Worm (Caenorhabditis elegans): ENCODE measurements around the gene K07F5.16.

K07F5.16 gene

DNA sequence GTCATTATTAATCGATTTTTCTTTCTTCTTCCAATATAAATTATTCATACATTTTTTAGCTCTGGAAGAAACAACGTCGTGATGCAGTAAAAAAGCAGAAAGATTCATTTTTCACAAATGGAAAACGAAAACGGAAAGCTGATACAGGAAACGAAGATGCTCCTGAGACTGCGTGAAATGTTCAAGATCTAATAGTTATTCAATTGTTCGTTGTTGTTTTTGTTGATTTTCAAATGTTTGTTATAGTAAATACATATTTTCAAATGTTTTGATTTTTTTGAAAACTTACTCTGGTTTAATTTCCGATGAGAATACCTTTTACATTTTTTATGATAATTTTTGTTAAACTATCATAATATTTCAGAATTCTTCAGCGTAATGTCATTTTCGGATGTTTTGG, at the start of gene K07F5.16:
Gene K07F5.16 (plus strand): TSS at position 301 of the 400 bp plus-strand sequence.
- TF ChIP-seq mls-2 (tag; optimal IDR thresholded peaks at IDR 0.05), result no peak
- TF ChIP-seq hlh-1 (tag; optimal IDR thresholded peaks at IDR 0.05), result no peak
- no peak for TF ChIP-seq zip-8 (tag; optimal IDR thresholded peaks at IDR 0.05)
- TF ChIP-seq mep-1 (tag; optimal IDR thresholded peaks at IDR 0.05), result no peak
- TF ChIP-seq lsy-2 (tag; optimal IDR thresholded peaks at IDR 0.05), result no peak
- no peak for TF ChIP-seq unc-120 (tag; optimal IDR thresholded peaks at IDR 0.05; ENCODE audit: poor library complexity, severe bottlenecking)
- TF ChIP-seq nhr-12 (tag; optimal IDR thresholded peaks at IDR 0.05), result no peak
- no peak for TF ChIP-seq nhr-2 (tag; optimal IDR thresholded peaks at IDR 0.05)
- TF ChIP-seq drap-1 (GFP tag; optimal IDR thresholded peaks at IDR 0.05), result no peak
- TF ChIP-seq lin-13 (tag; optimal IDR thresholded peaks at IDR 0.05), result no peak
- TF ChIP-seq sem-2 (GFP tag; optimal IDR thresholded peaks at IDR 0.05), result no peak
- TF ChIP-seq tbx-8 (GFP tag; optimal IDR thresholded peaks at IDR 0.05), result no peak
- TF ChIP-seq elt-3 (tag; optimal IDR thresholded peaks at IDR 0.05), result no peak
- no peak for TF ChIP-seq blmp-1 (tag; optimal IDR thresholded peaks at IDR 0.05)

DNA sequence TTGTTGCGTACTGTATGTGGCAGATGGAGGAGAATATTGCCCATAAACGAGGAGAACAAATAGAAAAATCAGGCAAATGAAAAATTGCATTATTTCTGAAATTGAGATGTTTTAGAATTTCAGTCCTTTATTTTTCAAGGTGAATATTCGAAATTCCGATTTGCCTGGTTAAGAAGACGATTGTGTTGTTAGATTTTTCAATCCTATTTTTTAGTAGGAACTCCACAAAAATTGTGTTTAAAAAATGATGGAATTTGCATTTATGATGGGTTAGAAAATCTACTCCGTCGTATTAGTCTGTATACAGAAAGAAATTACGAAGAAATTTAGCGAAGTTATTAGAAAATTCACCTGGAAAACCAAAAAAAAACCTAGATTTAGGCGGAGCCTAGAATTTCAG, 48.5 kb upstream of the K07F5.16 start, which contains the start of gene egl-20:
Gene egl-20 (minus strand): TSS at position 101 of the 400 bp plus-strand sequence.
- no peak for TF ChIP-seq zip-8 (tag; optimal IDR thresholded peaks at IDR 0.05)

DNA sequence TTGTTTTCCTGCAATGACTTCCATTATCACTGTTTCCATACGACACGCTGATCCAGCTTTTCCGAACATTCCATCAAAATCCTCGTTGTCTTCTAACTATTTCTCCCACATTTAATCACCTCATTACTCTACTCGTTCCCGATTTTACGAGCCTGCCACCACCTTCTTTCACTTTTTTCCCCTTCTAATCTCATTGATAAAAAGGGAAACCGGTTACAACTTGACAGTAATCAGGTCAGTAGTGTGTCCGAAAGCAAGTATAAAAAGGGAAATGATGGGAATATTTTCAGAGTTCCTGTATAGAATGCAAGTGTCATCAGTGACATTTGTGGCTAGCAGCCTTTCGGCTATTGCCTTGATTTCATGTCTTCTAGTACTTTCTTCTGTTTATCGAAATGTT, 42.3 kb upstream of the K07F5.16 start, which contains the start of gene col-123:
Gene col-123 (plus strand): TSS at position 301 of the 400 bp plus-strand sequence.
- no peak for TF ChIP-seq tbx-8 (GFP tag; optimal IDR thresholded peaks at IDR 0.05)
- no peak for TF ChIP-seq bed-3 (GFP tag; optimal IDR thresholded peaks at IDR 0.05)
- no peak for TF ChIP-seq blmp-1 (tag; optimal IDR thresholded peaks at IDR 0.05)

DNA sequence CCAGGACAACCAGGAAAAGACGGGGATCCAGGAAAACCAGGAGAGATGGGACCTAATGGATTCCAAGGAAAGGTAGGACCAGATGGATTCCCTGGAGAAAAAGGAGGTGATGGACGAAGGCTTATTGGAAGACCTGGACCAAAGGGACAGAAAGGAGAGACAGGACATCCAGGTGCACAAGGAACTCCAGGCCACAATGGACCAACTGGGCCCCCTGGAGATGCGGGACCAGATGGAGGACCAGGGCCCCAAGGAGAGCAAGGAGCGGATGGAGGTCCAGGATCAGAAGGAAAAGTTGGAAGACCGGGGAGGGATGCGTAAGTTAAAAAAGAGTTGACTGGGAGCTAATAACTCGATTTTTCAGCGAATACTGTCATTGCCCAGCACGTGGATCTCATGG, 41.3 kb upstream of the K07F5.16 start:
- TF ChIP-seq nhr-237 (tag; optimal IDR thresholded peaks at IDR 0.05), result no peak
- TF ChIP-seq lin-32 (GFP tag; optimal IDR thresholded peaks at IDR 0.05), result no peak
- TF ChIP-seq M03D4.4 (tag; optimal IDR thresholded peaks at IDR 0.05), result no peak

DNA sequence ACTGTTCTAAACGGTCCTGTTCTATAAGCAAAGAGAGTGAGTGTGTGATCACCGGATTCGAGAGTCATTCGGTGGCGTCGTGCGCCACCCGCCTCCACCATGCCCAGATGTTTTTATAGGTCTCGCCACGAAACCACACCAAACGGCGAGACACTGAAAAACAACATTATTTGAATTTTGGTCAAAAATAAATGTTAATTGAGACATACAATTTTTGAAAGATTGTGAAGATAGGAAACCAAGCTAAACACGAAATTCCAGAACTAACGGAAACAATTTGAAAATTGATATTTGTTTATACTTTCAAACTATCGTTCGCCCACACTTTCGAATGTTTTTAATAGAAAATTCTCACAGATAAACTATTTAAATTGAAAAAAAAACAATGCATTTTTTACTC, 39.4 kb upstream of the K07F5.16 start, which contains the start of gene catp-6:
Gene catp-6 (minus strand): TSS at position 101 of the 400 bp plus-strand sequence.
- no peak for TF ChIP-seq unc-62 (GFP tag; optimal IDR thresholded peaks at IDR 0.05)
- TF ChIP-seq nhr-28 (tag; optimal IDR thresholded peaks at IDR 0.05), result no peak
- TF ChIP-seq nhr-76 (tag; optimal IDR thresholded peaks at IDR 0.05), result no peak
- no peak for TF ChIP-seq ceh-39 (tag; optimal IDR thresholded peaks at IDR 0.05)
- TF ChIP-seq ces-1 (GFP tag; optimal IDR thresholded peaks at IDR 0.05), result no peak
- no peak for TF ChIP-seq ztf-11 (tag; optimal IDR thresholded peaks at IDR 0.05)
- no peak for TF ChIP-seq unc-120 (tag; optimal IDR thresholded peaks at IDR 0.05; ENCODE audit: poor library complexity, severe bottlenecking)
- no peak for TF ChIP-seq drap-1 (GFP tag; optimal IDR thresholded peaks at IDR 0.05)
- TF ChIP-seq tbx-8 (GFP tag; optimal IDR thresholded peaks at IDR 0.05), result no peak
- TF ChIP-seq flh-1 (GFP tag; optimal IDR thresholded peaks at IDR 0.05), result no peak
- no peak for TF ChIP-seq ceh-83 (GFP tag; optimal IDR thresholded peaks at IDR 0.05)
- TF ChIP-seq mls-2 (tag; optimal IDR thresholded peaks at IDR 0.05), result no peak
- no peak for TF ChIP-seq zip-8 (tag; optimal IDR thresholded peaks at IDR 0.05)

DNA sequence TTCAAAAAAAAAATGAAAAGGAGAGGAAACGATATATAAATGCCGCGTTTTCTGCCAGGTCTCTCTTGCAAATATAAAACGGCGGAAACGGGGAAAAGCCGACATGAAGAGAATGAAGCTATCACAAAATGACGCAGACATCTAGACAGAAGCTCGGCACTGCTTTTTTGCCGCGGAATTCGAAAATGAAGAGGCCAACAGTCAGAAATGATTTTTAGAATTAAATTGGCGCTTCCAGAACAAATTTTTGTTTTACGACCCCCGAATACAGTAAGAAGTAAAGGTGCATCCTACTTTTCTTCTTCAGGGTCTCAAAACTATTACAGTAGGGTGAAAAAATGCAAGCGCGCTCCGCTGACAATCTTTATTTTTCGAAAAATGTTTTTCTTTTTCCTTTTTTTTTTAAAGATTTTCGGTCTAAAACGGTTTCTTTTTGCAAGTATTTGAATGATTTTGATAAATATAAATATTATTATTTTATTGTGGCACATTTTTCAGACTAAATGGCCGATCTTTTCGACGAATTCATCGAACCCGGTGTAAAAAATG, 38.6 kb upstream of the K07F5.16 start, which contains the start of gene mtr-4:
Gene mtr-4 (plus strand): TSS at position 499 of the 549 bp plus-strand sequence.
- TF ChIP-seq nhr-2 (tag; optimal IDR thresholded peaks at IDR 0.05), result no peak
- TF ChIP-seq drap-1 (GFP tag; optimal IDR thresholded peaks at IDR 0.05), result no peak
- no peak for TF ChIP-seq blmp-1 (tag; optimal IDR thresholded peaks at IDR 0.05)
- TF ChIP-seq mls-2 (tag; optimal IDR thresholded peaks at IDR 0.05), result no peak
- TF ChIP-seq sptf-1 (tag; optimal IDR thresholded peaks at IDR 0.05), result no peak
- TF ChIP-seq nhr-28 (tag; optimal IDR thresholded peaks at IDR 0.05), result no peak
- no peak for TF ChIP-seq flh-1 (GFP tag; optimal IDR thresholded peaks at IDR 0.05)
- no peak for TF ChIP-seq M03D4.4 (tag; optimal IDR thresholded peaks at IDR 0.05)
- no peak for TF ChIP-seq elt-3 (tag; optimal IDR thresholded peaks at IDR 0.05)
- no peak for TF ChIP-seq nhr-237 (tag; optimal IDR thresholded peaks at IDR 0.05)
- TF ChIP-seq mep-1 (tag; optimal IDR thresholded peaks at IDR 0.05), result no peak
- no peak for TF ChIP-seq unc-120 (tag; optimal IDR thresholded peaks at IDR 0.05; ENCODE audit: poor library complexity, severe bottlenecking)
- no peak for TF ChIP-seq ham-2 (GFP tag; optimal IDR thresholded peaks at IDR 0.05)
- TF ChIP-seq ceh-43 (GFP tag; optimal IDR thresholded peaks at IDR 0.05), result no peak
